Worm (Caenorhabditis elegans): ENCODE data around the gene C18E9.9.

DNA sequence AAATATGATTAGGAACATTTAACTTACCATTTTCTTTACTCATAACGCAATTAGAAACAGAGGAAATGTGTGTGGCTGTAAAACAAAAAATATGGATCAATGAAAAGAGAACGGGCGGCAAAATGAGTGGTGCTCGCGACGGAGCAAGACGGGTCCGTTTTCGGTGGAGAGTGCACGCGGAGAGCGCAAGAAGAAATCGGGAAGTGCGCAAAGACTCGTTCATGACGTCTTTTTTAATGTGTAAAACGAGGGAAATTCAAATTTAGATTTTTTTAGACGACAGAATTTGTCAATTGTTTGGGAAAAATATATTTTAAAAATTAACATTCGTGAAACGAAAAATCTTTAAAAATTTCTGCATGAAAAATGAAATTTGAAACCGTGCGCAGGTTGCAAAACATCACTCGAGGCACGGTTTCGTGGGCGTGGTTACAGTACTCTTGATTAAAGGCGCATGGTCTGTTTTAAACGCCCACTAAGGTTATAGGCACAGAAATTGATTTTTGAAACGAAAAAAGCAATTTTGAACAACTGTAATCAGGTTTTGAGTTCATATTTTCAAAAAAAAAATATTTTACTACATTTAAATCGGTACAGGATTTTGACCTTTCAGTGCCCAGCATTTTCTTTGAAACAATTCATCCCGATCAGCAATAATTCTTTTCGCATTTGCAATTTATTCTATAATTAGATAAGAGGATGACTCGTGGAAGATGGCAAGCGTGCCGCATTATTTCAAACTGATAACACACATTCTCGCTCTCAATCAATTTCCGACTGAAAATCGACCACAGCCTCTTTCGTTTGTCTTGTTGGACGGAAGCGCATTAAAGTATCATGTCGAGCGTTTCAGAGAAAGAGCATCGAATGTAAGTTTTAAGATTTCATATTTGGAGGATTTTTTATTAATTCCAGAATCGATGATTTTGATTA lies 19.8 kb downstream of the C18E9.9 start, which contains the start of the genes szy-20 and C18E9.5:
- TF ChIP-seq hlh-30 (tag; optimal IDR thresholded peaks at IDR 0.05; ENCODE audit: insufficient read depth) (peak; percentile 75), snpc-4 (tag; optimal IDR thresholded peaks at IDR 0.05) (no peak), zfp-2 (tag; optimal IDR thresholded peaks at IDR 0.05) (no peak), aly-2 (tag; optimal IDR thresholded peaks at IDR 0.05) (no peak), lim-7 (GFP tag; IDR thresholded peaks at IDR 0.05) (no peak), ama-1 (optimal IDR thresholded peaks at IDR 0.05) (no peak), egl-27 (tag; optimal IDR thresholded peaks at IDR 0.05) (no peak), daf-12 (tag; optimal IDR thresholded peaks at IDR 0.05) (no peak), mdl-1 (tag; optimal IDR thresholded peaks at IDR 0.05) (peak in 1 of 2 experiments; percentile 57), ZK546.5 (tag; optimal IDR thresholded peaks at IDR 0.05) (no peak)
